Worm (Caenorhabditis elegans) whole organism, L2 larva: ENCODE results near the gene Y11D7A.7.

ENCODE experiments used
- R02D3.7 ChIP-seq: fragments of 150-350 bp; optimal IDR thresholded peaks from 2 replicates; lab custom pipeline; 2014; ENCODE audit warnings: missing biosample characterization, missing genetic modification characterization
- egl-27 ChIP-seq: sonication (generic microtip); optimal IDR thresholded peaks from 3 replicates; lab custom pipeline; 2017; ENCODE audit warnings: missing biosample characterization, missing genetic modification reagents, missing genetic modification characterization
- lin-11 ChIP-seq: fragments of 150-350 bp; sonication (generic microtip); optimal IDR thresholded peaks from 2 replicates; lab custom pipeline; 2014; ENCODE audit warnings: missing biosample characterization, missing genetic modification characterization, inconsistent platforms, mixed read lengths
- nhr-21 ChIP-seq: fragments of 150-350 bp; optimal IDR thresholded peaks from 2 replicates; lab custom pipeline; 2014; ENCODE audit warnings: missing biosample characterization, missing genetic modification characterization
- unc-39 ChIP-seq: fragments of 150-350 bp; optimal IDR thresholded peaks from 2 replicates; lab custom pipeline; 2014; ENCODE audit warnings: missing biosample characterization, missing genetic modification characterization
- ztf-11 ChIP-seq: sonication (generic microtip); optimal IDR thresholded peaks from 2 replicates; lab custom pipeline; 2017; ENCODE audit warnings: missing biosample characterization, missing genetic modification characterization

DNA sequence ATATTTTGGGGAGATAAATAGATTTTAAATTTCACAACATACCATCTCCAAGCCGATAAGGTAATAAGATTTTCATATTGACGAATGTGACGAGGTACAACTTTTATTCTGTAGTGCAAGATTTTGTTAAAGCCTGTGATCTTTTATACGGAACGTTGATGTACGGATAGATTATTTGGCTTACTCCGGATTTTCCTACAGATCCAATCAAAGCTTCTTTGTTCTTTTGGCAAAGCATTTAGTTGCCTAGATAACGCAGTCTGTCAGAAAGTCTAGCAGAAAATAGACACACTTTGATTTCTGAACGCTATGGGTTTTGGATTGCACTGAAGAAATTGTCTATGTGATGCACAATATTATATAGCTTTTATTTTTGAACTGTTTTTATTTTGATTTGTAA, 49.8 kb downstream of the Y11D7A.7 start, which contains the start of gene F49C12.2:
- TF ChIP-seq nhr-21 (tag; lab: Kevin White, UChicago) (no peak), R02D3.7 (tag; lab: Kevin White, UChicago) (no peak), ztf-11 (tag; lab: Kevin White, UChicago) (no peak), egl-27 (tag; lab: Kevin White, UChicago) (no peak), unc-39 (tag; lab: Kevin White, UChicago) (no peak), lin-11 (no peak)
